Worm (Caenorhabditis elegans) whole organism, mixed stage, embryonic: ENCODE data around the gene srh-141.

Experiments
- M03D4.4 ChIP-seq: sonication (generic microtip); optimal IDR thresholded peaks from 2 replicates; lab custom pipeline; 2017; ENCODE audit warnings: mild to moderate bottlenecking, missing genetic modification characterization, missing compliant biosample characterization
- ces-1 ChIP-seq: fragments of 150-350 bp; optimal IDR thresholded peaks from 2 replicates; lab custom pipeline; 2014; ENCODE audit warnings: missing biosample characterization, missing genetic modification reagents, missing genetic modification characterization
- elt-3 ChIP-seq: fragments of 150-350 bp; optimal IDR thresholded peaks from 2 replicates; lab custom pipeline; 2014; ENCODE audit warnings: missing biosample characterization, missing genetic modification characterization
- hlh-1 ChIP-seq: fragments of 150-350 bp; optimal IDR thresholded peaks from 2 replicates; lab custom pipeline; 2014; ENCODE audit warnings: missing biosample characterization, missing genetic modification reagents, missing genetic modification characterization
- nhr-12 ChIP-seq: fragments of 150-350 bp; optimal IDR thresholded peaks from 2 replicates; lab custom pipeline; 2014; ENCODE audit warnings: missing biosample characterization, missing genetic modification characterization
- nhr-237 ChIP-seq: fragments of 150-350 bp; optimal IDR thresholded peaks from 2 replicates; lab custom pipeline; 2014; ENCODE audit warnings: missing biosample characterization, missing genetic modification characterization
- nhr-28 ChIP-seq: fragments of 150-350 bp; optimal IDR thresholded peaks from 2 replicates; lab custom pipeline; 2014; ENCODE audit warnings: missing biosample characterization, missing genetic modification characterization
- pha-4 ChIP-seq: fragments of 150-350 bp; optimal IDR thresholded peaks from 2 replicates; lab custom pipeline; 2018; ENCODE audit warnings: missing biosample characterization, missing genetic modification reagents, missing genetic modification characterization
- snpc-4 ChIP-seq: fragments of 150-350 bp; optimal IDR thresholded peaks from 2 replicates; lab custom pipeline; 2014; ENCODE audit warnings: missing biosample characterization, missing genetic modification characterization
- unc-62 ChIP-seq: fragments of 150-350 bp; optimal IDR thresholded peaks from 2 replicates; lab custom pipeline; 2014; ENCODE audit warnings: missing biosample characterization, missing genetic modification reagents, missing genetic modification characterization
- zip-8 ChIP-seq: fragments of 150-350 bp; optimal IDR thresholded peaks from 2 replicates; lab custom pipeline; 2014; ENCODE audit warnings: missing biosample characterization, missing genetic modification characterization

ce11 chrV:16459377-16459776 lies 15.7 kb downstream of the srh-141 start:
- TF ChIP-seq snpc-4 (tag; lab: Kevin White, UChicago) (no peak), ces-1 (GFP tag; lab: Kevin White, UChicago) (no peak), nhr-12 (tag; lab: Kevin White, UChicago) (no peak), zip-8 (tag; lab: Kevin White, UChicago) (no peak), elt-3 (tag; lab: Kevin White, UChicago) (no peak), unc-62 (no peak), pha-4 (tag; lab: Kevin White, UChicago) (no peak), M03D4.4 (no peak), hlh-1 (no peak), nhr-28 (no peak), nhr-237 (tag; lab: Kevin White, UChicago) (no peak)
